Worm (Caenorhabditis elegans) whole organism, young adult: ENCODE data around the gene F31E9.3.

Experiments used
- C06A6.2 ChIP-seq: fragments of 200-800 bp; sonication (Bioruptor generic); conservative IDR thresholded peaks from 2 replicates; pipeline ENCODE4 v1.3.6; 2022; ENCODE audit warnings: missing genetic modification characterization, missing compliant biosample characterization
- F33H1.4 ChIP-seq: fragments of 200-800 bp; sonication (Bioruptor generic); IDR thresholded peaks from 2 replicates; pipeline ENCODE4 v1.3.6; 2022; ENCODE audit warnings: missing genetic modification reagents, missing genetic modification characterization, missing compliant biosample characterization
- K11D2.4 ChIP-seq: fragments of 200-800 bp; sonication (Bioruptor generic); IDR thresholded peaks from 2 replicates; pipeline ENCODE4 v1.3.6; 2022; ENCODE audit warnings: missing genetic modification reagents, missing genetic modification characterization, missing compliant biosample characterization
- K12H6.12 ChIP-seq: fragments of 200-800 bp; sonication (Bioruptor generic); optimal IDR thresholded peaks from 2 replicates; lab custom pipeline; 2018; ENCODE audit warnings: mild to moderate bottlenecking, missing genetic modification characterization, missing compliant biosample characterization
- attf-3 ChIP-seq: fragments of 200-800 bp; sonication (Bioruptor generic); conservative IDR thresholded peaks from 2 replicates; pipeline ENCODE4 v1.3.6; 2022; ENCODE audit warnings: missing genetic modification reagents, missing genetic modification characterization, missing compliant biosample characterization
- attf-5 ChIP-seq: fragments of 200-800 bp; sonication (Bioruptor generic); optimal IDR thresholded peaks from 2 replicates; lab custom pipeline; 2018; ENCODE audit warnings: mild to moderate bottlenecking, missing genetic modification characterization, missing compliant biosample characterization
- attf-6 ChIP-seq: fragments of 200-800 bp; sonication (Bioruptor generic); IDR thresholded peaks from 2 replicates; pipeline ENCODE4 v1.3.6; 2022; ENCODE audit warnings: missing genetic modification reagents, missing genetic modification characterization, missing compliant biosample characterization
- cebp-1 ChIP-seq, 2 experiments: fragments of 200-800 bp in 1 of 2; sonication (Bioruptor generic) in 1 of 2; sonication (generic microtip) in 1 of 2; IDR thresholded peaks in 1 of 2; optimal IDR thresholded peaks in 1 of 2; 2 replicates each; pipeline versions ENCODE4 v1.3.6 to Lab custom; 2017 to 2022; ENCODE audit warnings: missing compliant biosample characterization in 2 of 2, missing genetic modification characterization in 2 of 2, mild to moderate bottlenecking in 1 of 2, missing genetic modification reagents in 1 of 2, moderate library complexity in 1 of 2
- ceh-27 ChIP-seq: fragments of 200-800 bp; sonication (Bioruptor generic); optimal IDR thresholded peaks from 2 replicates; lab custom pipeline; 2018; ENCODE audit warnings: mild to moderate bottlenecking, missing genetic modification characterization, moderate library complexity, missing compliant biosample characterization
- ceh-79 ChIP-seq: sonication (generic microtip); optimal IDR thresholded peaks from 2 replicates; lab custom pipeline; 2017; ENCODE audit warnings: mild to moderate bottlenecking, missing genetic modification characterization, missing compliant biosample characterization
- dox-1 ChIP-seq: fragments of 200-800 bp; sonication (Bioruptor generic); IDR thresholded peaks from 2 replicates; pipeline ENCODE4 v1.3.6; 2022; ENCODE audit warnings: missing genetic modification reagents, missing genetic modification characterization, missing compliant biosample characterization
- dpff-1 ChIP-seq: sonication (generic microtip); optimal IDR thresholded peaks from 2 replicates; lab custom pipeline; 2017; ENCODE audit warnings: mild to moderate bottlenecking, missing genetic modification characterization, missing compliant biosample characterization
- efl-1 ChIP-seq: fragments of 150-350 bp; optimal IDR thresholded peaks from 2 replicates; lab custom pipeline; 2014; ENCODE audit warnings: missing biosample characterization, missing genetic modification reagents, missing genetic modification characterization
- lin-35 ChIP-seq, 3 experiments: fragments of 150-350 bp in 2 of 3; sonication (generic microtip) in 1 of 3; optimal IDR thresholded peaks; 2 replicates each; lab custom pipeline; 2014 to 2018; ENCODE audit warnings: missing biosample characterization in 3 of 3, missing genetic modification characterization in 3 of 3, missing genetic modification reagents in 3 of 3
- lir-1 ChIP-seq: fragments of 200-800 bp; sonication (Bioruptor generic); conservative IDR thresholded peaks from 2 replicates; pipeline ENCODE4 v1.3.6; 2022; ENCODE audit warnings: missing genetic modification reagents, missing genetic modification characterization, missing compliant biosample characterization
- lsl-1 ChIP-seq: fragments of 200-800 bp; sonication (Bioruptor generic); optimal IDR thresholded peaks from 2 replicates; lab custom pipeline; 2018; ENCODE audit warnings: mild to moderate bottlenecking, missing genetic modification characterization, moderate library complexity, missing compliant biosample characterization
- madf-6 ChIP-seq: fragments of 200-800 bp; sonication (Bioruptor generic); IDR thresholded peaks from 2 replicates; pipeline ENCODE4 v1.3.6; 2022; ENCODE audit warnings: missing genetic modification reagents, missing genetic modification characterization, missing compliant biosample characterization
- nfya-2 ChIP-seq: fragments of 200-800 bp; sonication (Bioruptor generic); IDR thresholded peaks from 2 replicates; pipeline ENCODE4 v1.3.6; 2022; ENCODE audit warnings: missing genetic modification reagents, missing genetic modification characterization, missing compliant biosample characterization
- nhr-80 ChIP-seq: sonication (generic microtip); optimal IDR thresholded peaks from 2 replicates; lab custom pipeline; 2016; ENCODE audit warnings: missing genetic modification characterization, missing compliant biosample characterization
- rcor-1 ChIP-seq: fragments of 200-800 bp; sonication (Bioruptor generic); IDR thresholded peaks from 2 replicates; pipeline ENCODE4 v1.3.6; 2022; ENCODE audit warnings: missing genetic modification reagents, missing genetic modification characterization, missing compliant biosample characterization
- snpc-1.1 ChIP-seq: sonication (generic microtip); optimal IDR thresholded peaks from 2 replicates; lab custom pipeline; 2017; ENCODE audit warnings: missing genetic modification characterization, mild to moderate bottlenecking, missing compliant biosample characterization, antibody characterized with exemption, moderate library complexity, missing genotype, missing genetic modification reagents; ENCODE audit not compliant: insufficient read depth
- snpc-4 ChIP-seq, 5 experiments: fragments of 150-350 bp in 1 of 5; sonication (generic microtip) in 4 of 5; optimal IDR thresholded peaks; 2 replicates each; lab custom pipeline; 2014 to 2018; ENCODE audit warnings: missing genetic modification characterization in 5 of 5, missing biosample characterization in 3 of 5, antibody characterized with exemption in 2 of 5, mild to moderate bottlenecking in 2 of 5, missing compliant biosample characterization in 2 of 5, missing genotype in 2 of 5, moderate library complexity in 2 of 5, missing genetic modification reagents in 1 of 5
- ztf-18 ChIP-seq: sonication (generic microtip); optimal IDR thresholded peaks from 2 replicates; lab custom pipeline; 2016; ENCODE audit warnings: missing genotype, mild to moderate bottlenecking, missing genetic modification characterization, missing compliant biosample characterization
- ztf-26 ChIP-seq: sonication (generic microtip); optimal IDR thresholded peaks from 2 replicates; lab custom pipeline; 2017; ENCODE audit warnings: missing genetic modification characterization, missing compliant biosample characterization

The F31E9.3 gene

DNA sequence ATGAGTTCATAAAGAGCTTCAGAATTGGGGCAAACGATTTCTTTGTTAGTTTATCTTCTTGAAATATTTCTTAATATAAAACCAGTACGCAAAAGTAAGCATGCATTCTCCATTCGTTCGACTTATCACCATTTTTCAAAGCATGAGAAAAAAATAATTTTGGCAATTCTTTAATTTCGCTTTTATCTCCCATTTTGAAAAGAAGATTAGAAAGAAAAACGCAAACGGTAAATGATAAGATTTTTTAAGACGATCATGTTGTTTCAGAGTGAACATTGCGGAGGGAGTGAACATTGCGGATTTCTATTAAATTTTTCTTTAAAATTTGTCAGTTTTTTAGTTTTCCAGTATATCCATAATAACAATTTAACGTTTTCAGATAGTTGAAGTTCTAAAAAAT is 17.0 kb downstream of the F31E9.3 start:
- TF ChIP-seq dpff-1 (tag; lab: Kevin White, UChicago) = no peak
- TF ChIP-seq ztf-18 (tag; lab: Kevin White, UChicago) = no peak
- TF ChIP-seq attf-5 (GFP tag; lab: Kevin White, UChicago) = no peak
- no peak for TF ChIP-seq attf-6 (GFP tag; lab: Robert Waterston, UW)

DNA sequence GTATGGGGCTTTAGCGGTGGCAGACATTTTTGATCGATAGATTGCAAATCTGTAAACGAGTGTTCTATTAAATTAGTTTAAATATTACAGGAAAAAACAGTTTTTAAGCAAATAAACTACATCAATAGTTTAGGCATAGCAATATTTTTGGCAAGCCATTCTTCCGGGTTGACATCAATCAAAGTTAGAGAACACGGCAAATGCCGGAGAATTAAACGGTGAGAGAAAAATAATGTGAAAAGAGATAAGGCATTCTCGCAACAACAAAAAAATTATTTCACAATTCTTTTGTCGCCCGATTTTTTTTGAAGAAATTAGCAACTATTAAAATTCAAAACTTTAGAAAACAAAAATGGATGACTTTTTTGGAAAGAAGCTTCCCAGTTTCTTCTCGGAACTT is 22.5 kb downstream of the F31E9.3 start, which contains the start of the genes fbxa-188 and fbxa-189:
Gene fbxa-188, minus strand, starts transcription at position 51 of the 400 bp plus-strand sequence.
Gene fbxa-189, plus strand, starts transcription at position 339 of the 400 bp plus-strand sequence.
- TF ChIP-seq nhr-80 (peak; percentile 24), dox-1 (no peak)

DNA sequence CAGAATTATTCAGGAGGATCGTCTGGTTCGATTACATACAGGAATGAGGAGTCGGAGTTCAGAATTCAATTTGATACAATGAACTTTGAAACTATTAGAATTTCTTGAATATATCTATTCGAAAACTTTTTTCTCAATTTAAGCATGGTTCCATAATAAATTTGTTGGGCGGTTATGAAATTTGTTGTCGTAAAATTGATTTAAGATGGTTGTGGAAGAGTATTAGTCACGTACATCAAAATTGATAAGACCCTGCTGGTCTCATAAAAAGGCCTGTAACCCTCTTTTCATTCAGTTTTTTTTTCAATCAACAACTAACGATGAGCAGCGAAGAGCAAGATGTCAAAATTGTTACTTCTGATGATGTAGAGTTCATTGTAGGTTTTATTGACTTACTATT is 25.2 kb downstream of the F31E9.3 start, which contains the start of gene skr-5:
Gene skr-5, plus strand, starts transcription at position 301 of the 400 bp plus-strand sequence.
- no peak for TF ChIP-seq attf-3
- no peak for TF ChIP-seq lin-35 (GFP tag; optimal IDR thresholded peaks at IDR 0.05; lab: Kevin White, UChicago)
- no peak for TF ChIP-seq C06A6.2
- TF ChIP-seq cebp-1 (GFP tag; IDR thresholded peaks at IDR 0.05; lab: Robert Waterston, UW) = peak; percentile 17; the same call in 1 of the 2 replicates
- TF ChIP-seq cebp-1 (tag; optimal IDR thresholded peaks at IDR 0.05; lab: Kevin White, UChicago) = no peak
- TF ChIP-seq K11D2.4 (GFP tag; lab: Robert Waterston, UW) = no peak

DNA sequence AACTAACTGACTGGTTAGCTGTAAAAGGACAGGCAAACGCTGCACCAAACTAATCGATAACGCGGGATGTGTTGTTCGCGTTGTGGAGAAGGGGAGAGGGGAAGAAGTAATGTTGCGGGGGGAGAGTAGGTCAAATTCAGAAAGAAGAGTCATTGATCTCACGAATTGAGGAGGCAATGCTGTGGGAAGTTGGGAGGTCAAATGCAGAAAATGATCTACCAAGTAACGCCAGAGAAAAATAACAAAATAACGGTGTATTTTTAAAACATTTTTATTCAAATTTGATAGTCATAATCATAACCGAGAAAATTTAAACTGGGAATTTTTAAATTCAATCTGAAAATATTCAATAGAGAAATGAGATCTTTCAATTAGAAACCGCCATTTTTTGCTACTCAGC is 27.7 kb downstream of the F31E9.3 start, which contains the start of gene lsy-27:
Gene lsy-27, minus strand, starts transcription at position 101 of the 400 bp plus-strand sequence.
- peak; percentile 14 for TF ChIP-seq efl-1
- peak; percentile 45; the same call in 1 of the 2 replicates for TF ChIP-seq madf-6 (GFP tag; lab: Robert Waterston, UW)
- TF ChIP-seq nfya-2 (GFP tag; lab: Robert Waterston, UW) = no peak
- TF ChIP-seq lsl-1 = no peak
- no peak for TF ChIP-seq lir-1

DNA sequence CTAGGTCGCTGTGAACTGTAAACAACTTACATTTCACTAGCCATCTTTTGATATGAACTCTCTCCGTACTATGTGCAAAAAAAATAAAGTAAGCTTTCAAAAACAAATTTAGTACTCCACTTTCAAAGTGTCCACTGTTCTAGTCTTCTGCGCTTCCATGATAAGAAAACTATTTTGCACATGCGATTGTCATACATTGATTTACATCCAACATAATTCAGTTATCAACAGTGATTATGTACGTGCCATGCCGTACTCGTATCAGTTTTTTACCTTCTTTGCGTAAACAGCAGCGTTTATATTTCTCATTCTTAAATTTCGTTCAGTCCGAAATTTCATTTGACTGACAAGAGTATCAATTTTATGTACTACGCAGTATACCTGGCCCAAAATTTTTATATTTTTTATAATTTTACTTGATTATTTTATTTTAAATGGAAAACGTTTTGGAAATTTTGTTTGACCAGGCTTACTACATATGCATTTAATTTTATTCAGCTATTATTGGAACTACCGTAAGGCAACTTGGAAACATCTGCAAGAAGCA is 30.5 kb downstream of the F31E9.3 start, which contains the start of the genes fbxa-134 and F47H4.2:
Gene fbxa-134, minus strand, starts transcription at position 44 of the 547 bp plus-strand sequence.
Gene F47H4.2, plus strand, starts transcription at position 497 of the 547 bp plus-strand sequence.
- no peak for TF ChIP-seq snpc-4 (GFP tag; optimal IDR thresholded peaks at IDR 0.05; lab: Kevin White, UChicago)
- peak in 1 of 4 experiments; percentile 53 for TF ChIP-seq snpc-4 (tag; optimal IDR thresholded peaks at IDR 0.05; lab: Kevin White, UChicago)
- TF ChIP-seq rcor-1 (GFP tag; lab: Robert Waterston, UW) = no peak
- no peak for TF ChIP-seq F33H1.4
- TF ChIP-seq snpc-1.1 (tag; lab: Kevin White, UChicago) = no peak
- TF ChIP-seq K12H6.12 (tag; lab: Kevin White, UChicago) = no peak
- TF ChIP-seq madf-6 (GFP tag; lab: Robert Waterston, UW) = no peak
- TF ChIP-seq nhr-80 = peak; percentile 69
- peak; percentile 11 for TF ChIP-seq attf-5 (GFP tag; lab: Kevin White, UChicago)
- TF ChIP-seq ceh-79 (tag; lab: Kevin White, UChicago) = no peak
- TF ChIP-seq ztf-26 = no peak
- no peak for TF ChIP-seq ceh-27 (GFP tag; lab: Kevin White, UChicago)
